Worm (Caenorhabditis elegans) whole organism, young adult: ENCODE results near the gene T19D12.1.

Experiments used
- B0019.2 ChIP-seq: fragments of 200-800 bp; sonication (Bioruptor generic); conservative IDR thresholded peaks from 2 replicates; pipeline ENCODE4 v1.3.6; 2022; ENCODE audit warnings: missing genetic modification reagents, missing genetic modification characterization, missing compliant biosample characterization
- C06A6.2 ChIP-seq: fragments of 200-800 bp; sonication (Bioruptor generic); conservative IDR thresholded peaks from 2 replicates; pipeline ENCODE4 v1.3.6; 2022; ENCODE audit warnings: missing genetic modification characterization, missing compliant biosample characterization
- D2030.7 ChIP-seq: fragments of 200-800 bp; sonication (Bioruptor generic); IDR thresholded peaks from 2 replicates; pipeline ENCODE4 v1.3.6; 2022; ENCODE audit warnings: missing genetic modification reagents, missing genetic modification characterization, missing compliant biosample characterization
- F22D6.2 ChIP-seq: sonication (generic microtip); optimal IDR thresholded peaks from 2 replicates; lab custom pipeline; 2016; ENCODE audit warnings: mild to moderate bottlenecking, missing genetic modification characterization, missing compliant biosample characterization
- F57C9.4 ChIP-seq: sonication (generic microtip); optimal IDR thresholded peaks from 2 replicates; lab custom pipeline; 2017; ENCODE audit warnings: mild to moderate bottlenecking, missing genetic modification characterization, missing compliant biosample characterization
- K12H6.12 ChIP-seq: fragments of 200-800 bp; sonication (Bioruptor generic); optimal IDR thresholded peaks from 2 replicates; lab custom pipeline; 2018; ENCODE audit warnings: mild to moderate bottlenecking, missing genetic modification characterization, missing compliant biosample characterization
- Y67H2A.10 ChIP-seq: fragments of 200-800 bp; sonication (Bioruptor generic); conservative IDR thresholded peaks from 2 replicates; pipeline ENCODE4 v1.3.6; 2022; ENCODE audit warnings: missing genetic modification reagents, missing genetic modification characterization, missing compliant biosample characterization
- aptf-3 ChIP-seq: fragments of 200-800 bp; sonication (Bioruptor generic); IDR thresholded peaks from 2 replicates; pipeline ENCODE4 v1.3.6; 2022; ENCODE audit warnings: missing genetic modification characterization, missing compliant biosample characterization
- athp-1 ChIP-seq: sonication (generic microtip); optimal IDR thresholded peaks from 2 replicates; lab custom pipeline; 2017; ENCODE audit warnings: mild to moderate bottlenecking, missing genetic modification characterization, missing compliant biosample characterization
- attf-6 ChIP-seq: fragments of 200-800 bp; sonication (Bioruptor generic); IDR thresholded peaks from 2 replicates; pipeline ENCODE4 v1.3.6; 2022; ENCODE audit warnings: missing genetic modification reagents, missing genetic modification characterization, missing compliant biosample characterization
- bed-1 ChIP-seq: fragments of 200-800 bp; sonication (Bioruptor generic); IDR thresholded peaks from 2 replicates; pipeline ENCODE4 v1.3.6; 2022; ENCODE audit warnings: missing genetic modification reagents, missing genetic modification characterization, missing compliant biosample characterization
- ceh-27 ChIP-seq: fragments of 200-800 bp; sonication (Bioruptor generic); optimal IDR thresholded peaks from 2 replicates; lab custom pipeline; 2018; ENCODE audit warnings: mild to moderate bottlenecking, missing genetic modification characterization, moderate library complexity, missing compliant biosample characterization
- ceh-79 ChIP-seq: sonication (generic microtip); optimal IDR thresholded peaks from 2 replicates; lab custom pipeline; 2017; ENCODE audit warnings: mild to moderate bottlenecking, missing genetic modification characterization, missing compliant biosample characterization
- die-1 ChIP-seq: sonication (generic microtip); optimal IDR thresholded peaks from 2 replicates; lab custom pipeline; 2016; ENCODE audit warnings: missing genotype, mild to moderate bottlenecking, missing genetic modification characterization, missing compliant biosample characterization
- dpff-1 ChIP-seq: sonication (generic microtip); optimal IDR thresholded peaks from 2 replicates; lab custom pipeline; 2017; ENCODE audit warnings: mild to moderate bottlenecking, missing genetic modification characterization, missing compliant biosample characterization
- egrh-3 ChIP-seq: fragments of 200-800 bp; sonication (Bioruptor generic); IDR thresholded peaks from 2 replicates; pipeline ENCODE4 v1.3.6; 2022; ENCODE audit warnings: missing genetic modification reagents, missing genetic modification characterization, missing compliant biosample characterization
- gei-17 ChIP-seq: fragments of 200-800 bp; sonication (Bioruptor generic); optimal IDR thresholded peaks from 2 replicates; lab custom pipeline; 2018; ENCODE audit warnings: mild to moderate bottlenecking, missing genetic modification characterization, missing compliant biosample characterization
- him-1 ChIP-seq: sonication (generic microtip); optimal IDR thresholded peaks from 2 replicates; lab custom pipeline; 2016; ENCODE audit warnings: missing genotype, missing genetic modification reagents, missing genetic modification characterization, missing compliant biosample characterization
- hlh-26 ChIP-seq: fragments of 200-800 bp; sonication (Bioruptor generic); conservative IDR thresholded peaks from 2 replicates; pipeline ENCODE4 v1.3.6; 2022; ENCODE audit warnings: missing genetic modification reagents, missing genetic modification characterization, missing compliant biosample characterization
- hmg-20 ChIP-seq: fragments of 200-800 bp; sonication (Bioruptor generic); IDR thresholded peaks from 2 replicates; pipeline ENCODE4 v1.3.6; 2022; ENCODE audit warnings: missing genetic modification reagents, missing genetic modification characterization, missing compliant biosample characterization
- hsf-1 ChIP-seq: fragments of 200-800 bp; sonication (Bioruptor generic); IDR thresholded peaks from 2 replicates; pipeline ENCODE4 v1.3.6; 2022; ENCODE audit warnings: missing genetic modification reagents, missing genetic modification characterization, missing compliant biosample characterization
- let-607 ChIP-seq, 2 experiments: fragments of 200-800 bp in 1 of 2; sonication (Bioruptor generic) in 1 of 2; sonication (generic microtip) in 1 of 2; optimal IDR thresholded peaks; 2 replicates each; lab custom pipeline; 2016 to 2018; ENCODE audit warnings: mild to moderate bottlenecking in 2 of 2, missing compliant biosample characterization in 2 of 2, missing genetic modification characterization in 2 of 2, moderate library complexity in 2 of 2, missing genotype in 1 of 2
- lin-26 ChIP-seq: fragments of 200-800 bp; sonication (Bioruptor generic); IDR thresholded peaks from 2 replicates; pipeline ENCODE4 v1.3.6; 2022; ENCODE audit warnings: missing genetic modification reagents, missing genetic modification characterization, missing compliant biosample characterization
- lsy-27 ChIP-seq: sonication (generic microtip); optimal IDR thresholded peaks from 2 replicates; lab custom pipeline; 2017; ENCODE audit warnings: missing genetic modification characterization, mild to moderate bottlenecking, missing compliant biosample characterization, antibody characterized with exemption, missing genotype, borderline replicate concordance; ENCODE audit not compliant: insufficient read depth
- madf-10 ChIP-seq: sonication (generic microtip); optimal IDR thresholded peaks from 2 replicates; lab custom pipeline; 2016; ENCODE audit warnings: mild to moderate bottlenecking, missing genetic modification characterization, missing compliant biosample characterization
- madf-3 ChIP-seq: fragments of 200-800 bp; sonication (Bioruptor generic); IDR thresholded peaks from 2 replicates; pipeline ENCODE4 v1.3.6; 2022; ENCODE audit warnings: missing genetic modification reagents, missing genetic modification characterization, missing compliant biosample characterization
- mcd-1 ChIP-seq: fragments of 200-800 bp; sonication (Bioruptor generic); IDR thresholded peaks from 2 replicates; pipeline ENCODE4 v1.3.6; 2022; ENCODE audit warnings: missing genetic modification reagents, missing genetic modification characterization, missing compliant biosample characterization
- nfya-2 ChIP-seq: fragments of 200-800 bp; sonication (Bioruptor generic); IDR thresholded peaks from 2 replicates; pipeline ENCODE4 v1.3.6; 2022; ENCODE audit warnings: missing genetic modification reagents, missing genetic modification characterization, missing compliant biosample characterization
- nfyb-1 ChIP-seq: fragments of 200-800 bp; sonication (Bioruptor generic); IDR thresholded peaks from 2 replicates; pipeline ENCODE4 v1.3.6; 2022; ENCODE audit warnings: missing genetic modification reagents, missing genetic modification characterization, missing compliant biosample characterization
- rec-8 ChIP-seq, 2 experiments: sonication (generic microtip); optimal IDR thresholded peaks; 2 replicates each; lab custom pipeline; 2016; ENCODE audit warnings: mild to moderate bottlenecking in 2 of 2, missing genetic modification characterization in 2 of 2, missing genetic modification reagents in 2 of 2, missing genotype in 2 of 2, missing biosample characterization in 1 of 2, missing compliant biosample characterization in 1 of 2, moderate library complexity in 1 of 2
- sdz-38 ChIP-seq: sonication (generic microtip); optimal IDR thresholded peaks from 2 replicates; lab custom pipeline; 2016; ENCODE audit warnings: missing genotype, missing genetic modification characterization, missing compliant biosample characterization
- snpc-1.1 ChIP-seq: sonication (generic microtip); optimal IDR thresholded peaks from 2 replicates; lab custom pipeline; 2017; ENCODE audit warnings: missing genetic modification characterization, mild to moderate bottlenecking, missing compliant biosample characterization, antibody characterized with exemption, moderate library complexity, missing genotype, missing genetic modification reagents; ENCODE audit not compliant: insufficient read depth
- snpc-3.4 ChIP-seq: sonication (generic microtip); optimal IDR thresholded peaks from 2 replicates; lab custom pipeline; 2017; ENCODE audit warnings: missing genetic modification characterization, mild to moderate bottlenecking, missing compliant biosample characterization, antibody characterized with exemption, moderate library complexity, missing genotype, missing genetic modification reagents
- sptf-2 ChIP-seq: fragments of 200-800 bp; sonication (Bioruptor generic); optimal IDR thresholded peaks from 2 replicates; lab custom pipeline; 2018; ENCODE audit warnings: mild to moderate bottlenecking, missing genetic modification characterization, missing compliant biosample characterization
- tbx-9 ChIP-seq: sonication (generic microtip); optimal IDR thresholded peaks from 2 replicates; lab custom pipeline; 2016; ENCODE audit warnings: borderline replicate concordance, missing genetic modification characterization, inconsistent platforms, missing compliant biosample characterization
- zfh-2 ChIP-seq: fragments of 200-800 bp; sonication (Bioruptor generic); conservative IDR thresholded peaks from 2 replicates; pipeline ENCODE4 v1.3.6; 2022; ENCODE audit warnings: missing genetic modification reagents, missing genetic modification characterization, missing compliant biosample characterization
- ztf-18 ChIP-seq: sonication (generic microtip); optimal IDR thresholded peaks from 2 replicates; lab custom pipeline; 2016; ENCODE audit warnings: missing genotype, mild to moderate bottlenecking, missing genetic modification characterization, missing compliant biosample characterization
- ztf-22 ChIP-seq: fragments of 200-800 bp; sonication (Bioruptor generic); optimal IDR thresholded peaks from 2 replicates; lab custom pipeline; 2018; ENCODE audit warnings: mild to moderate bottlenecking, missing genetic modification characterization, moderate library complexity, missing compliant biosample characterization
- ztf-25 ChIP-seq: fragments of 200-800 bp; sonication (Bioruptor generic); IDR thresholded peaks from 2 replicates; pipeline ENCODE4 v1.3.6; 2022; ENCODE audit warnings: missing genetic modification reagents, missing genetic modification characterization, missing compliant biosample characterization

The T19D12.1 gene

ce11 chrII:6683663-6684285, 17.1 kb downstream of the T19D12.1 start, which contains the start of gene gyf-1 (continued):
- TF ChIP-seq dpff-1 (tag; lab: Kevin White, UChicago) = no peak
- TF ChIP-seq bed-1 (GFP tag; lab: Robert Waterston, UW) = no peak
- TF ChIP-seq ztf-18 (tag; lab: Kevin White, UChicago) = no peak
- TF ChIP-seq K12H6.12 = peak; percentile 49
- TF ChIP-seq attf-6 (GFP tag; lab: Robert Waterston, UW) = no peak
- TF ChIP-seq, all 124 proteins: peak for 12

- peak; percentile 21; the same call in 1 of the 2 replicates for TF ChIP-seq egrh-3 (GFP tag; lab: Robert Waterston, UW)
- TF ChIP-seq athp-1 = no peak
- TF ChIP-seq ceh-27 (GFP tag; lab: Kevin White, UChicago) = no peak
- TF ChIP-seq lin-26 = no peak
- no peak for TF ChIP-seq tbx-9 (tag; lab: Kevin White, UChicago)
- no peak for TF ChIP-seq ztf-25 (GFP tag; lab: Robert Waterston, UW)
- no peak for TF ChIP-seq hmg-20 (GFP tag; lab: Robert Waterston, UW)
- no peak for TF ChIP-seq Y67H2A.10
- peak; percentile 71 for TF ChIP-seq zfh-2 (GFP tag; lab: Robert Waterston, UW)
- no peak for TF ChIP-seq aptf-3 (GFP tag; lab: Robert Waterston, UW)
- no peak for TF ChIP-seq mcd-1 (GFP tag; lab: Robert Waterston, UW)
These were observed 19.3 kb downstream of the T19D12.1 start for ce11 chrII:6685964-6686363.

ce11 chrII:6689088-6689487, 22.4 kb downstream of the T19D12.1 start:
- TF ChIP-seq madf-10 (tag; lab: Kevin White, UChicago) (no peak), snpc-3.4 (no peak), him-1 (tag; lab: Kevin White, UChicago) (no peak), nfya-2 (GFP tag; lab: Robert Waterston, UW) (no peak), gei-17 (GFP tag; lab: Kevin White, UChicago) (no peak), athp-1 (no peak), hsf-1 (no peak), madf-3 (GFP tag; lab: Robert Waterston, UW) (no peak), F57C9.4 (tag; lab: Kevin White, UChicago) (no peak), rec-8 (tag; optimal IDR thresholded peaks at IDR 0.05; lab: Kevin White, UChicago) (no peak), D2030.7 (no peak), ceh-79 (tag; lab: Kevin White, UChicago) (no peak), ztf-18 (tag; lab: Kevin White, UChicago) (no peak), sdz-38 (tag; lab: Kevin White, UChicago) (no peak), snpc-1.1 (tag; lab: Kevin White, UChicago) (no peak), sptf-2 (GFP tag; lab: Kevin White, UChicago) (no peak)

- TF ChIP-seq ztf-22 (no peak), him-1 (tag; lab: Kevin White, UChicago) (no peak), madf-10 (tag; lab: Kevin White, UChicago) (no peak), nfyb-1 (GFP tag; lab: Robert Waterston, UW) (no peak), C06A6.2 (GFP tag; lab: Robert Waterston, UW) (no peak), athp-1 (no peak), hlh-26 (no peak), B0019.2 (GFP tag; lab: Robert Waterston, UW) (no peak), die-1 (tag; lab: Kevin White, UChicago) (no peak), let-607 (tag; optimal IDR thresholded peaks at IDR 0.05; lab: Kevin White, UChicago) (no peak), hsf-1 (no peak), lsy-27 (tag; lab: Kevin White, UChicago) (no peak), F22D6.2 (tag; lab: Kevin White, UChicago) (no peak)
These were observed 28.7 kb downstream of the T19D12.1 start, which contains the start of gene C18H9.5 for ce11 chrII:6695388-6695787. TSS of gene C18H9.5 (minus strand) at chrII:6695566.
